Fruit fly (Drosophila melanogaster) whole organism, embryonic: ENCODE measurements around the gene UQCR-C2.

Experiments used
- CG11085 ChIP-seq: fragments of 200-800 bp; sonication (Bioruptor generic); IDR thresholded peaks from 2 replicates; pipeline ENCODE4 v1.3.6; 2022; ENCODE audit warnings: missing biosample characterization, missing genetic modification characterization
- CG12155 ChIP-seq: fragments of 200-800 bp; sonication (Bioruptor generic); optimal IDR thresholded peaks from 3 replicates; lab custom pipeline; 2016; ENCODE audit warnings: missing biosample characterization, missing genetic modification characterization
- CG12769 ChIP-seq: fragments of 200-800 bp; sonication (Bioruptor generic); optimal IDR thresholded peaks from 2 replicates; lab custom pipeline; 2019; ENCODE audit warnings: missing biosample characterization, mild to moderate bottlenecking, missing genetic modification characterization, moderate library complexity
- CG13296 ChIP-seq: fragments of 200-800 bp; sonication (Bioruptor generic); optimal IDR thresholded peaks from 3 replicates; lab custom pipeline; 2018; ENCODE audit warnings: missing biosample characterization, mild to moderate bottlenecking, missing genetic modification characterization
- CG13424 ChIP-seq: fragments of 200-800 bp; sonication (Bioruptor generic); optimal IDR thresholded peaks from 2 replicates; lab custom pipeline; 2019; ENCODE audit warnings: missing biosample characterization, mild to moderate bottlenecking, missing genetic modification characterization, moderate library complexity
- CG15073 ChIP-seq: fragments of 200-800 bp; sonication (Bioruptor generic); optimal IDR thresholded peaks from 2 replicates; lab custom pipeline; 2016; ENCODE audit warnings: missing biosample characterization, missing genetic modification characterization
- CG1603 ChIP-seq: fragments of 200-800 bp; sonication (Bioruptor generic); optimal IDR thresholded peaks from 2 replicates; lab custom pipeline; 2019; ENCODE audit warnings: missing biosample characterization, mild to moderate bottlenecking, missing genetic modification characterization, moderate library complexity
- CG16813 ChIP-seq: fragments of 200-800 bp; sonication (Bioruptor generic); IDR thresholded peaks from 3 replicates; pipeline ENCODE4 v1.3.6; 2022; ENCODE audit warnings: missing biosample characterization, missing genetic modification characterization; ENCODE audit not compliant: partially characterized antibody
- CG18262 ChIP-seq: fragments of 200-800 bp; optimal IDR thresholded peaks from 3 replicates; lab custom pipeline; 2019; ENCODE audit warnings: missing biosample characterization, mild to moderate bottlenecking, missing genetic modification characterization, moderate library complexity
- CG2129 ChIP-seq: fragments of 200-800 bp; sonication (Bioruptor generic); IDR thresholded peaks from 2 replicates; pipeline ENCODE4 v1.3.6; 2022; ENCODE audit warnings: missing biosample characterization, missing genetic modification characterization; ENCODE audit not compliant: partially characterized antibody
- CG2712 ChIP-seq: fragments of 200-800 bp; optimal IDR thresholded peaks from 3 replicates; lab custom pipeline; 2019; ENCODE audit warnings: missing biosample characterization, mild to moderate bottlenecking, missing genetic modification characterization, moderate library complexity
- CG33213 ChIP-seq: fragments of 200-800 bp; sonication (Bioruptor generic); optimal IDR thresholded peaks from 3 replicates; lab custom pipeline; 2016; ENCODE audit warnings: missing biosample characterization, missing genetic modification characterization
- CG42726 ChIP-seq: fragments of 200-800 bp; sonication (Bioruptor generic); IDR thresholded peaks from 2 replicates; pipeline ENCODE4 v1.3.6; 2022; ENCODE audit warnings: missing biosample characterization, missing genetic modification characterization; ENCODE audit not compliant: partially characterized antibody
- CG6654 ChIP-seq: fragments of 200-800 bp; sonication (Bioruptor generic); optimal IDR thresholded peaks from 2 replicates; lab custom pipeline; 2017; ENCODE audit warnings: missing biosample characterization, mild to moderate bottlenecking, missing genetic modification characterization
- CoRest ChIP-seq: fragments of 200-800 bp; sonication (Bioruptor generic); optimal IDR thresholded peaks from 3 replicates; lab custom pipeline; 2018; ENCODE audit warnings: missing biosample characterization, mild to moderate bottlenecking, missing genetic modification characterization, moderate library complexity
- D19A ChIP-seq: fragments of 200-800 bp; optimal IDR thresholded peaks from 3 replicates; lab custom pipeline; 2019; ENCODE audit warnings: missing biosample characterization, mild to moderate bottlenecking, missing genetic modification characterization, moderate library complexity
- ERR ChIP-seq: fragments of 200-800 bp; sonication (Bioruptor generic); optimal IDR thresholded peaks from 2 replicates; lab custom pipeline; 2016; ENCODE audit warnings: missing biosample characterization, missing genetic modification characterization
- HLH4C ChIP-seq: fragments of 200-800 bp; sonication (Bioruptor generic); IDR thresholded peaks from 3 replicates; pipeline ENCODE4 v1.3.6; 2022; ENCODE audit warnings: missing biosample characterization, missing genetic modification characterization; ENCODE audit not compliant: partially characterized antibody
- Hey ChIP-seq: fragments of 200-800 bp; sonication (Bioruptor generic); optimal IDR thresholded peaks from 3 replicates; lab custom pipeline; 2018; ENCODE audit warnings: missing biosample characterization, mild to moderate bottlenecking, missing genetic modification characterization
- HmgD ChIP-seq: fragments of 200-800 bp; sonication (Bioruptor generic); optimal IDR thresholded peaks from 3 replicates; lab custom pipeline; 2016; ENCODE audit warnings: missing biosample characterization, missing genetic modification characterization
- Kr ChIP-seq: fragments of 200-800 bp; sonication (Bioruptor generic); optimal IDR thresholded peaks from 2 replicates; lab custom pipeline; 2017; ENCODE audit warnings: missing biosample characterization, mild to moderate bottlenecking, missing genetic modification characterization
- Opbp ChIP-seq: fragments of 200-800 bp; sonication (Bioruptor generic); IDR thresholded peaks from 3 replicates; pipeline ENCODE4 v1.3.6; 2022; ENCODE audit warnings: missing biosample characterization, missing genetic modification characterization; ENCODE audit not compliant: partially characterized antibody
- Optix ChIP-seq: fragments of 200-800 bp; sonication (Bioruptor generic); IDR thresholded peaks from 3 replicates; pipeline ENCODE4 v1.3.6; 2022; ENCODE audit warnings: missing biosample characterization, missing genetic modification characterization
- PHDP ChIP-seq: fragments of 200-800 bp; sonication (Bioruptor generic); optimal IDR thresholded peaks from 3 replicates; lab custom pipeline; 2018; ENCODE audit warnings: missing biosample characterization, mild to moderate bottlenecking, missing genetic modification characterization, moderate library complexity
- Taf1 ChIP-seq: fragments of 200-800 bp; sonication (Bioruptor generic); IDR thresholded peaks from 2 replicates; pipeline ENCODE4 v1.3.6; 2022; ENCODE audit warnings: missing biosample characterization, missing genetic modification characterization
- az2 ChIP-seq: fragments of 200-800 bp; sonication (Bioruptor generic); optimal IDR thresholded peaks from 3 replicates; lab custom pipeline; 2016; ENCODE audit warnings: missing biosample characterization, missing genetic modification characterization
- bcd ChIP-seq: fragments of 200-800 bp; sonication (Bioruptor generic); optimal IDR thresholded peaks from 2 replicates; lab custom pipeline; 2017; ENCODE audit warnings: missing biosample characterization, mild to moderate bottlenecking, missing genetic modification characterization
- caup ChIP-seq: fragments of 200-800 bp; sonication (Bioruptor generic); optimal IDR thresholded peaks from 3 replicates; lab custom pipeline; 2017; ENCODE audit warnings: missing biosample characterization, mild to moderate bottlenecking, missing genetic modification characterization, moderate library complexity; ENCODE audit not compliant: severe bottlenecking
- chif ChIP-seq, 2 experiments: fragments of 200-800 bp; sonication (Bioruptor generic); optimal IDR thresholded peaks; 3 replicates each; lab custom pipeline; 2016; ENCODE audit warnings: missing biosample characterization in 2 of 2, missing genetic modification characterization in 2 of 2
- chn ChIP-seq: fragments of 200-800 bp; sonication (Bioruptor generic); optimal IDR thresholded peaks from 2 replicates; lab custom pipeline; 2016; ENCODE audit warnings: missing biosample characterization, missing genetic modification characterization
- dm ChIP-seq: fragments of 200-800 bp; sonication (Bioruptor generic); optimal IDR thresholded peaks from 3 replicates; lab custom pipeline; 2016; ENCODE audit warnings: missing biosample characterization, missing genetic modification characterization
- en ChIP-seq: fragments of 200-800 bp; sonication (Bioruptor generic); optimal IDR thresholded peaks from 2 replicates; lab custom pipeline; 2016; ENCODE audit warnings: missing biosample characterization, missing genetic modification characterization
- exex ChIP-seq: fragments of 200-800 bp; sonication (Bioruptor generic); optimal IDR thresholded peaks from 4 replicates; lab custom pipeline; 2018; ENCODE audit warnings: missing biosample characterization, mild to moderate bottlenecking, missing genetic modification characterization, moderate library complexity
- gem ChIP-seq: fragments of 200-800 bp; sonication (Bioruptor generic); optimal IDR thresholded peaks from 2 replicates; lab custom pipeline; 2019; ENCODE audit warnings: missing biosample characterization, mild to moderate bottlenecking, missing genetic modification characterization, moderate library complexity
- lilli ChIP-seq: fragments of 200-800 bp; sonication (Bioruptor generic); optimal IDR thresholded peaks from 3 replicates; lab custom pipeline; 2016; ENCODE audit warnings: missing biosample characterization, missing genetic modification characterization
- lov ChIP-seq, 2 experiments: fragments of 200-800 bp in 1 of 2; fragments of >200 bp in 1 of 2; sonication (Bioruptor generic) in 1 of 2; IDR thresholded peaks in 1 of 2; optimal IDR thresholded peaks in 1 of 2; 2 replicates in 1 of 2; 3 replicates in 1 of 2; pipeline versions ENCODE4 v1.3.6 to Lab custom; 2017 to 2022; ENCODE audit warnings: missing biosample characterization in 1 of 2, missing genetic modification characterization in 1 of 2
- mirr ChIP-seq: fragments of 200-800 bp; sonication (Bioruptor generic); optimal IDR thresholded peaks from 3 replicates; lab custom pipeline; 2018; ENCODE audit warnings: missing biosample characterization, mild to moderate bottlenecking, missing genetic modification characterization
- nom ChIP-seq: fragments of 200-800 bp; sonication (Bioruptor generic); optimal IDR thresholded peaks from 2 replicates; lab custom pipeline; 2017; ENCODE audit warnings: missing biosample characterization, missing genetic modification characterization, mild to moderate bottlenecking, moderate library complexity, missing genetic modification reagents
- onecut ChIP-seq: fragments of 200-800 bp; sonication (Bioruptor generic); IDR thresholded peaks from 2 replicates; pipeline ENCODE4 v1.3.6; 2022; ENCODE audit warnings: missing biosample characterization, missing genetic modification characterization
- pan ChIP-seq, 4 experiments: fragments of >200 bp in 3 of 4; fragments of 200-800 bp in 1 of 4; sonication (Bioruptor generic) in 1 of 4; optimal IDR thresholded peaks in 3 of 4; IDR thresholded peaks in 1 of 4; 2 replicates each; pipeline versions ENCODE4 v1.3.6 to Lab custom; 2017 to 2022; ENCODE audit warnings: missing biosample characterization in 2 of 4, missing genetic modification characterization in 2 of 4, mixed read lengths in 1 of 4
- pros ChIP-seq: fragments of 200-800 bp; sonication (Bioruptor generic); optimal IDR thresholded peaks from 3 replicates; lab custom pipeline; 2019; ENCODE audit warnings: missing biosample characterization, mild to moderate bottlenecking, missing genetic modification characterization, moderate library complexity
- run ChIP-seq: fragments of 200-800 bp; sonication (Bioruptor generic); optimal IDR thresholded peaks from 3 replicates; lab custom pipeline; 2018; ENCODE audit warnings: missing biosample characterization, mild to moderate bottlenecking, missing genetic modification characterization
- sd ChIP-seq: fragments of 200-800 bp; sonication (Bioruptor generic); optimal IDR thresholded peaks from 3 replicates; lab custom pipeline; 2018; ENCODE audit warnings: missing biosample characterization, mild to moderate bottlenecking, missing genetic modification characterization, moderate library complexity
- sens-2 ChIP-seq: fragments of 200-800 bp; sonication (Bioruptor generic); IDR thresholded peaks from 2 replicates; pipeline ENCODE4 v1.3.6; 2022; ENCODE audit warnings: missing biosample characterization, missing genetic modification characterization
- slp2 ChIP-seq: fragments of 200-800 bp; sonication (Bioruptor generic); optimal IDR thresholded peaks from 2 replicates; lab custom pipeline; 2016; ENCODE audit warnings: missing biosample characterization, missing genetic modification characterization
- sqz ChIP-seq: fragments of 200-800 bp; sonication (Bioruptor generic); optimal IDR thresholded peaks from 3 replicates; lab custom pipeline; 2018; ENCODE audit warnings: missing biosample characterization, mild to moderate bottlenecking, missing genetic modification characterization
- sr ChIP-seq: fragments of 200-800 bp; sonication (Bioruptor generic); IDR thresholded peaks from 3 replicates; pipeline ENCODE4 v1.3.6; 2022; ENCODE audit warnings: missing biosample characterization, missing genetic modification characterization
- vvl ChIP-seq: fragments of 200-800 bp; sonication (Bioruptor generic); IDR thresholded peaks from 2 replicates; pipeline ENCODE4 v1.3.6; 2022; ENCODE audit warnings: missing biosample characterization, missing genetic modification characterization

UQCR-C2 gene

DNA sequence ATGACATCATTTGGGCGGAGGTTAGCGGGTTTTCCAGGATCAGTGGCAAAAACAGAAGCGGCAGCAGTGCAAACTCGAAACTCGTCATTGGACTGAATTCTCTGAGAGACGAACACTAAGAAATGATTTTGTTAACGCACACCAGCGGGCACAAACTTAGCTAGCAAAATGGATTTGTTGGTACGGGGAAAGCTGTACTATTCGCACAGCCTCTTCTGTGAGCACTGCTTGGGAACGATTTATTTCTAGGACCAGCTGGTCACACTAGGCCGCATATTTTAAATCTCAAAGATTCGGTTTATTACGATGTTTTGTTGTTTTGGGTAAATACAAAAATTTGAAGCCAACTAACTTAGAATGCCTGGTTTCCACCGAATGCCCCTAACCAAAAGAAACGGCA lies 25.2 kb downstream of the UQCR-C2 start, which contains the start of gene CG4098 (continued):
- TF ChIP-seq pros (GFP tag; lab: Kevin White, UChicago) (no peak), CG18262 (tag; lab: Kevin White, UChicago) (peak; percentile 25), PHDP (tag; lab: Kevin White, UChicago) (peak; percentile 20), Opbp (GFP tag; lab: Robert Waterston, UW) (no peak; the same call in 2 of the 3 replicates), exex (tag; lab: Kevin White, UChicago) (no peak), mirr (peak; percentile 55), chn (GFP tag; lab: Kevin White, UChicago) (peak; percentile 46), CG12769 (tag; lab: Kevin White, UChicago) (peak; percentile 78), Optix (peak; percentile 50; the same call in 2 of the 3 replicates), CG2712 (tag; lab: Kevin White, UChicago) (peak; percentile 37), HmgD (GFP tag; lab: Kevin White, UChicago) (peak; percentile 78), onecut (GFP tag; lab: Robert Waterston, UW) (peak; percentile 56), az2 (peak; percentile 61), slp2 (GFP tag; lab: Kevin White, UChicago) (no peak), lov (optimal IDR thresholded peaks at IDR 0.05; lab: Kevin White, UChicago) (no peak), lov (GFP tag; IDR thresholded peaks at IDR 0.05; lab: Robert Waterston, UW) (0 out of 3 replicates have a peak, but pooled peaks have one; percentile 9), dm (peak; percentile 11), CoRest (peak; percentile 38), vvl (GFP tag; lab: Robert Waterston, UW) (peak; percentile 90), CG6654 (GFP tag; lab: Kevin White, UChicago) (no peak), CG42726 (GFP tag; lab: Robert Waterston, UW) (no peak), CG1603 (tag; lab: Kevin White, UChicago) (peak; percentile 75), CG13296 (GFP tag; lab: Kevin White, UChicago) (peak; percentile 28), chif (GFP tag; optimal IDR thresholded peaks at IDR 0.05; lab: Kevin White, UChicago) (peak; percentile 22 to 41), pan (optimal IDR thresholded peaks at IDR 0.05; lab: Kevin White, UChicago) (no peak), pan (GFP tag; optimal IDR thresholded peaks at IDR 0.05 in 1 of 2, IDR thresholded peaks at IDR 0.05 in 1 of 2) (peak in 1 of 2 experiments; percentile 71), CG2129 (GFP tag; lab: Robert Waterston, UW) (no peak), CG12155 (GFP tag; lab: Kevin White, UChicago) (peak; percentile 58), Taf1 (GFP tag; lab: Robert Waterston, UW) (peak; percentile 65), ERR (GFP tag; lab: Kevin White, UChicago) (peak; percentile 39), D19A (tag; lab: Kevin White, UChicago) (no peak), run (tag; lab: Kevin White, UChicago) (no peak), CG15073 (GFP tag; lab: Kevin White, UChicago) (no peak), CG33213 (peak; percentile 28), sqz (GFP tag; lab: Kevin White, UChicago) (no peak), caup (peak; percentile 55), gem (tag; lab: Kevin White, UChicago) (peak; percentile 48), lilli (GFP tag; lab: Kevin White, UChicago) (peak; percentile 84), CG16813 (GFP tag; lab: Robert Waterston, UW) (no peak; the same call in 2 of the 3 replicates), Kr (GFP tag; lab: Kevin White, UChicago) (no peak), CG13424 (tag; lab: Kevin White, UChicago) (peak; percentile 59), sr (0 out of 3 replicates have a peak, but pooled peaks have one; percentile 27), en (GFP tag; lab: Kevin White, UChicago) (no peak), Hey (tag; lab: Kevin White, UChicago) (no peak), sens-2 (GFP tag; lab: Robert Waterston, UW) (no peak), sd (tag; lab: Kevin White, UChicago) (peak; percentile 37), nom (peak; percentile 59), CG11085 (GFP tag; lab: Robert Waterston, UW) (peak; percentile 62; the same call in 1 of the 2 replicates), bcd (GFP tag; lab: Kevin White, UChicago) (peak; percentile 47), HLH4C (no peak)
